Fruit fly (Drosophila melanogaster): ENCODE data around the gene ear.

Gene ear

dm6 chr3R:15330472-15330871 is 9.9 kb downstream of the ear start, which contains the start of gene mRpL9 (continued):
- TF ChIP-seq HmgD (GFP tag; optimal IDR thresholded peaks at IDR 0.05) (peak; percentile 17), slou (GFP tag; optimal IDR thresholded peaks at IDR 0.05) (no peak), Asciz (GFP tag; optimal IDR thresholded peaks at IDR 0.05) (no peak), gcm (GFP tag; optimal IDR thresholded peaks at IDR 0.05) (no peak), CG18262 (tag; optimal IDR thresholded peaks at IDR 0.05) (no peak), usp (GFP tag; optimal IDR thresholded peaks at IDR 0.05) (no peak), en (GFP tag; optimal IDR thresholded peaks at IDR 0.05) (no peak), ham (GFP tag; IDR thresholded peaks at IDR 0.05) (no peak), stwl (tag; optimal IDR thresholded peaks at IDR 0.05) (peak; percentile 48), Dll (GFP tag; IDR thresholded peaks at IDR 0.05; ENCODE audit: partially characterized antibody) (peak; percentile 49; the same call in 2 of the 4 replicates), CG12744 (GFP tag; optimal IDR thresholded peaks at IDR 0.05) (peak; percentile 5), CG3995 (GFP tag; optimal IDR thresholded peaks at IDR 0.05) (peak; percentile 95), CG3838 (GFP tag; optimal IDR thresholded peaks at IDR 0.05) (no peak), CG17829 (tag; optimal IDR thresholded peaks at IDR 0.05) (peak; percentile 32), h (optimal IDR thresholded peaks at IDR 0.05) (no peak), dm (GFP tag; optimal IDR thresholded peaks at IDR 0.05) (no peak), CG2202 (tag; optimal IDR thresholded peaks at IDR 0.05) (no peak), E2f2 (GFP tag; IDR thresholded peaks at IDR 0.05) (peak; percentile 70), p53 (GFP tag; optimal IDR thresholded peaks at IDR 0.05) (no peak), Elba2 (GFP tag; optimal IDR thresholded peaks at IDR 0.05) (no peak), Mes4 (GFP tag; optimal IDR thresholded peaks at IDR 0.05) (no peak), CG43689 (GFP tag; IDR thresholded peaks at IDR 0.05) (no peak), CG2712 (tag; optimal IDR thresholded peaks at IDR 0.05) (peak; percentile 34), tap (tag; optimal IDR thresholded peaks at IDR 0.05) (no peak), YL-1 (GFP tag; optimal IDR thresholded peaks at IDR 0.05) (peak; percentile 58), CG13775 (GFP tag; optimal IDR thresholded peaks at IDR 0.05) (no peak), CG10366 (GFP tag; IDR thresholded peaks at IDR 0.05) (no peak), CG14667 (GFP tag; IDR thresholded peaks at IDR 0.05) (no peak), CG6813 (GFP tag; optimal IDR thresholded peaks at IDR 0.05) (no peak), CG8359 (GFP tag; optimal IDR thresholded peaks at IDR 0.05; ENCODE audit: borderline replicate concordance) (no peak), lola (GFP tag; optimal IDR thresholded peaks at IDR 0.05) (peak in 1 of 3 experiments; percentile 18), CG32772 (GFP tag; IDR thresholded peaks at IDR 0.05) (no peak), CG11504 (tag; optimal IDR thresholded peaks at IDR 0.05) (no peak), cas (GFP tag; IDR thresholded peaks at IDR 0.05) (no peak), cg (GFP tag; optimal IDR thresholded peaks at IDR 0.05) (no peak), croc (GFP tag; conservative IDR thresholded peaks at IDR 0.05) (no peak), oc (tag; optimal IDR thresholded peaks at IDR 0.05) (no peak), CG4282 (GFP tag; optimal IDR thresholded peaks at IDR 0.05) (no peak), CG12659 (GFP tag; optimal IDR thresholded peaks at IDR 0.05) (peak; percentile 46), Ravus (GFP tag; IDR thresholded peaks at IDR 0.05) (no peak), CG6654 (GFP tag; optimal IDR thresholded peaks at IDR 0.05) (no peak), Dref (GFP tag; IDR thresholded peaks at IDR 0.05) (peak; percentile 29; the same call in 1 of the 2 replicates), Sry-δ (GFP tag; optimal IDR thresholded peaks at IDR 0.05) (peak; percentile 71), tup (GFP tag; optimal IDR thresholded peaks at IDR 0.05) (no peak), cato (GFP tag; optimal IDR thresholded peaks at IDR 0.05; ENCODE audit: borderline replicate concordance) (no peak), CG7987 (GFP tag; optimal IDR thresholded peaks at IDR 0.05) (no peak), Spps (tag; optimal IDR thresholded peaks at IDR 0.05) (no peak), Dek (tag; optimal IDR thresholded peaks at IDR 0.05) (no peak), Stat92E (GFP tag; optimal IDR thresholded peaks at IDR 0.05) (no peak), Ets97D (GFP tag; optimal IDR thresholded peaks at IDR 0.05) (peak; percentile 44), Hey (tag; optimal IDR thresholded peaks at IDR 0.05) (no peak)
